Fruit fly (Drosophila melanogaster) S2 (cell line): ENCODE results near the gene Cpr76Bb.

Experiments
- CG8478 ChIP-seq: fragments of >200 bp; optimal IDR thresholded peaks from 2 replicates; lab custom pipeline; 2018
- CTCF ChIP-seq, 2 experiments: fragments of >200 bp; optimal IDR thresholded peaks; 2 replicates each; lab custom pipeline; 2018

Cpr76Bb gene

DNA sequence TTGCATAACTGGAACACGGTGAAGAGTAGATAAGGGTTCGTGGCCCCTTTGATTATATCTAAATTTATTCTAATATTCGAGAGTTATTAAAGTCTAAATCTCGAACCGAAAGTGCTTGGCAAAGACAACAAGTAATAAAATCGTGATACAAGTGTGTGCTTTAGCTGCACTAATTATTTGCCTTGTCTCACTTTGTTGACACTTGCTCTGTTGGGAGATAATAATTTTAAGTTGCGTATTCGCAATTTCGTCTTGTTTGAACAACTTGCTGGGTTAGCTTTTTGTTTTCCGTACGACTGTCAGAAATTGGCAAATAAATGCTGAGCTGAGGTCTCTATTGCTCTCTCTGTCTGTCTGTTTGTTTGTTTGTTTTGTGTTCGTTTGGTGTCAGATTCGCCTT, 14.7 kb upstream of the Cpr76Bb start:
- TF ChIP-seq CG8478 (lab: Kevin White, UChicago) (no peak), CTCF (optimal IDR thresholded peaks at IDR 0.05; lab: Kevin White, UChicago) (no peak)

DNA sequence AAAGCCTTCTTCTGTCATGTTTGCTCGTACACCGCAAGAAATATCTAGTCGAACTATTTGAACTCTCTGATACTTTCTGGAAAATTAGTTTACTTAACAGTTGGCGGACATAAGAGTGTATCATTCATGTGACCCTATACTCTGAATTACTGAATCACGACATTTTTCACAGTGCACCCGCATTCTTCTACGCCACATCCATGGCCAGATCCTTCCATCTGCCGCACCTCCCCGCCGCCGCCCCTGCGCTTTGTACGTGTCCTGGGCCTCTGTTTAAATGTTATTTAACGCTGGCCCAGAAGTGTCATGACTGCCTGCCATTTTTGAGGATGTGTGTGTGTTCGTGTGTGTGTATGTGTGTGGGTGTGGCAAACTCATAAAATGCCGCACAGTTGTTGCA, 6.8 kb upstream of the Cpr76Bb start:
- TF ChIP-seq CTCF (optimal IDR thresholded peaks at IDR 0.05; lab: Kevin White, UChicago) = no peak
- TF ChIP-seq CG8478 (lab: Kevin White, UChicago) = no peak

DNA sequence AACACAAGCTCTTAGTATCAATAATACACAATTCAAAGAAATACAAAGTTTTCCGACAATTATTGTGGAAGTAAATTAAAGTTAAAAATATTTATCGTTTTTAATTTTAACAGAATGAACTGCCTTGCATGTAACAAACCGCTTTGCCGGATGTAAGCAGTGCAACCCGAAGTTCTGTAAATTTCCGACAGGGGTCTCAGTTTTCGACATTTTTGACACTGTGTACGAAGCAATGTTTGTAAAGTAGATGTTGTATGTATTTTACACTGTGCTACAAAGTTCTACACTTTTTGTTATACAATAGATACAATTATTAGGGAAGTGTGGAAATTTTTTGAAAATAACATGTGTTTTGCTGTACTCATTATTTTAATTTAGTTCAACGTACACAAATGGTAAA, 2.9 kb upstream of the Cpr76Bb start:
- TF ChIP-seq CG8478 (lab: Kevin White, UChicago) (no peak), CTCF (optimal IDR thresholded peaks at IDR 0.05; lab: Kevin White, UChicago) (peak; percentile 90 to 96)

- TF ChIP-seq CG8478 (lab: Kevin White, UChicago) (no peak), CTCF (optimal IDR thresholded peaks at IDR 0.05; lab: Kevin White, UChicago) (no peak)
These were observed 1.2 kb upstream of the Cpr76Bb start, which contains the start of gene Cpr76Ba for dm6 chr3L:19518232-19518631. Gene Cpr76Ba (minus strand): TSS chr3L:19518332.

DNA sequence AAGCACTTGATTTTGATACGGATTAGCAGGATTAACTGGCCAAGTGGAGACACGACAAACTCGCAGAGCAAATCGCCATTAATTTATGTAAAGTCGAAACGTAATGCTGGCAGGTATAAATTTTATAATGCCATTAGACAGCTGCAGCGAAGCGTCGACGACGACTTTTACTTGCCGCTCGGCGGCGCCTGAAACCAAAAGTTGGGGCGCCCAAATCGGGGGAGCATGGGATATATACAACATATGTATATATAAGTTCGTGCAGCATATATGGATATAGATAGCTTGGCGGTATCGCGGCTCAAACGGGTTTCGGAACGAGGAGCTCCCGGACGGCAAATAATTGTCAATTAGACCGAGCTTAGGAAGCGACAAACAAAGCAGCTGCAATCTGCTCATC, 1.2 kb downstream of the Cpr76Bb start, which contains the start of gene Cpr76Bc:
Cpr76Bc (plus strand) TSS at position 301 of the 400 bp plus-strand sequence.
- TF ChIP-seq CTCF (optimal IDR thresholded peaks at IDR 0.05; lab: Kevin White, UChicago) (no peak), CG8478 (lab: Kevin White, UChicago) (no peak)

DNA sequence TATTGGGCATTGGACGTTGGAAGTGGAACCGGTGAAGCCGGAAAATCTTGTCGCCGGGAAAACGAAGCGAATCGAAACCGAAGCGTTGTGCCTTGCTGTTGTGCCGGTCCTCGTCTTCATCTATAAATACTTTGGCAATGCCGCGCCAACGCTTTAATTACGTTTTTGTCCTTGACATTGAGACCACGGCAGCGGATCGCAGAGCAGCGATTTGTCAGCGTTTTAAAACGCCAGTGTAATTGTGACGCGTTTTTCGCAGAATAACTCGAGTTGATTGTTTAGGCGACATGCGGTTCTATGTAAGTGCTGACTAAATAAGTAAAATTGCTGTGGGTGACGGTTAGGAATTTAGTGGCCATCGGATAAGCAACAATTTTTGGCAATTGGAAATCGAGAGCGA, 1.6 kb downstream of the Cpr76Bb start:
- TF ChIP-seq CTCF (optimal IDR thresholded peaks at IDR 0.05; lab: Kevin White, UChicago) = no peak
- TF ChIP-seq CG8478 (lab: Kevin White, UChicago) = no peak

DNA sequence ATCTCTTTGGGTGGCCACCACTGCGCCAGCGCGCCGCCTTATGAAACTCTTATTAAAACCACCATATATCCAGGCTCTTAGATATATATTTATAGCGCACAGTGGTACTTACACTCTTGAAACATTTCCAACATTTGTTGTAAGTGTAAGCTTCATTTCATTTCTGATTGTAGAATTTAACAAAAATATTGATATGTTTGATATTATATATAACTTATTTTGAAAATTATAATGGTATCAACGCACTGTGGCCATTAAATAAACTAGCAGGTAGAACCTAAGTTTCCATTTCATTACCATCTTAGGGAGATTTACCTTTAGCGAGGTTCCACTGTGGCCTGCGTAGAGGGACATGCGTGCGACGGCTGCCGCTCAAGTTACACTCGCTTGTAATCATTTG, 5.2 kb downstream of the Cpr76Bb start:
- no peak for TF ChIP-seq CTCF (optimal IDR thresholded peaks at IDR 0.05; lab: Kevin White, UChicago)
- TF ChIP-seq CG8478 (lab: Kevin White, UChicago) = no peak

- TF ChIP-seq CG8478 (lab: Kevin White, UChicago) (no peak), CTCF (optimal IDR thresholded peaks at IDR 0.05; lab: Kevin White, UChicago) (no peak)
These were observed 6.3 kb downstream of the Cpr76Bb start for dm6 chr3L:19525736-19526135.

- TF ChIP-seq CTCF (optimal IDR thresholded peaks at IDR 0.05; lab: Kevin White, UChicago) = no peak
- TF ChIP-seq CG8478 (lab: Kevin White, UChicago) = no peak
These were observed 9.1 kb downstream of the Cpr76Bb start for dm6 chr3L:19528547-19528946.

DNA sequence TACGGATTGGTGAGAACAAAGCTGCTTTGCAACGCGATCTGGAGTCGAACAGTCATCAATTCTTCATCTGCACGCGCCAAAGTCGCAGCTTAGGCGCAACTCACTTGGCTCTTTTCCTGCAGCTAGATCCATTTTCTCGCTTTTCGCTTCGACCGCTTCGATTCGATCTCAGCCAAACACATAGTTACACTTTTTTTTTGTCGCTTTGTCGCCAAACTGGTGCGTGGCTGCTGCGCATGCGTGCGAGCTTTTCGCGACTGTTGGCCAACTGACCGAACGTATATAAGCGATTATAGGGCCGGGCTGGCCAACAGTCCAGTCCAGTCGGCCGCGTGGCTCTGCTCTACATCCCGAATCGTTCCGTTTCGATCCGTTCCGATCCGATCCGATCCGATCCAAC, 13.0 kb downstream of the Cpr76Bb start, which contains the start of gene Cpr76Bd:
Cpr76Bd (plus strand) TSS at position 301 of the 400 bp plus-strand sequence.
- TF ChIP-seq CG8478 (lab: Kevin White, UChicago) (no peak), CTCF (optimal IDR thresholded peaks at IDR 0.05; lab: Kevin White, UChicago) (no peak)

DNA sequence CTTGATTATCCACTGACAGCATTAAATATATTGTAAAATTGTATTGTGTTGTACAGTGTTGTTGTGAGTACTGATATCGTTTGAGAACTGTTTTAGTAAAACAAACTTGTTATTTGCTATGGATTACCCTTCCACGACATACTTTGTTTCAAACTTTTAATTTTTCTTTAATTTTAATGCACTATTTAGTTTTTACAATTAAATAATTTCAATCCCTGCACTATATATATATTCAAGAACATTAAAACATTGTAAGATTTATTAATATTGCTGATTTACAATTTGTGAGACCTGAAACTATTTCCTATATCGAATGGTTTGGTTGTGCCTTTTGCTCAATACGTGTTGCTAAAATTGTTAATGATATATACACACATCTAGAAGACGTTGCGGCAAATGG, 24.7 kb downstream of the Cpr76Bb start, which contains the start of the genes CG46434 and Dred:
CG46434 (minus strand) TSS at position 101 of the 400 bp plus-strand sequence.
Dred (minus strand) TSS at position 101 of the 400 bp plus-strand sequence.
- TF ChIP-seq CTCF (optimal IDR thresholded peaks at IDR 0.05; lab: Kevin White, UChicago) (no peak), CG8478 (lab: Kevin White, UChicago) (no peak)

DNA sequence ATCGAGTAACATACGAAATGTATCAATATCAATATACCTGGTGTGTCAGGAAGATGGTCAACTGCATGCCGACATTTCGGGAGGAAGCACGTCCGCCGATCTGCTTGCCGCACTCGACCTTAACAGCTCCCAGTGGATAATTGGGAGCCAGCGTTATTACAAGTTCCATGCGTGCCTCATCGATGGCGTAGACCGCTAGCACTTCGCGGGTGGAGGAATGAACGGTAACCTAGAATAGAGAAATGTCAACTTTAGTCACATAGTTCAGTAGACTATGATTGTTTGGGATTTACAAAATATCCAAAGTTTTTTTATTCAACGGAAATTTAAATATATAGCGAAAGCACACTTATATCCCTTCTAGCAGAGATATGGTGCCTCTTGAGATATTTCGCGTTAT, 25.4 kb downstream of the Cpr76Bb start, which contains the start of the genes CG46435 and Rcd7:
CG46435 (plus strand) TSS at position 301 of the 400 bp plus-strand sequence.
Rcd7 (plus strand) TSS at position 301 of the 400 bp plus-strand sequence.
- no peak for TF ChIP-seq CTCF (optimal IDR thresholded peaks at IDR 0.05; lab: Kevin White, UChicago)
- no peak for TF ChIP-seq CG8478 (lab: Kevin White, UChicago)

DNA sequence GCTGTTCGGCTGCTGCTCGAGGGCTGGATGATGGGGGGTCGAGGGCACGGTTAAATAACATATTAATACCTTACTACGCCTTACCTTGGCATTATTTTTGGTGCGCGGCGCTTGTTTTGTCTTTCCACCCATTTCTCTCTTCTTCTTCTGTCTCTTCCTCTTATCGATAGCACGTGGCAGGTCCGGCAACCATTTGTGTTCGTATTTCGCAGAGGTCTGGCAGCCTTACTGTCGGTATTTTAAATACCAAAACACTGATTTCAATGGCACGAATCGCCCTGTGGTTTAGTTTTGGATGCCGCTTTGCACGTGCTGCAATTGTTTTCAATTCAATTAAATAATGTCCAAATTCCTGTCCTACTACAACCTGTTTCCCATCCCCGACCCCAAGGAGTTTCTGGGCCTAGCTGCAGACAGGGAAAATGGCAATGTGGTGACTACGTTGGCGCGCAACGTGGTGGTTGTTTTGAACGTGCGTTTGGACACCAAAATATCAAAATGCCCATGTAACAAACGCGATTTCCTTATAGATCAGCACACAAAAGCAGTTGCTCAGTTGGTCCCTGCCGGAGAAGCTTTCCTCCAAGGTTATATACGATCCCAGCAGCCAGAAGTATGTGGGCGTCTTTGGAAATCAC, 32.8 kb downstream of the Cpr76Bb start, which contains the start of the genes Ltn1 and CG9300:
Ltn1 (minus strand) TSS at position 155 of the 638 bp plus-strand sequence.
CG9300 (plus strand) TSS at position 285 of the 638 bp plus-strand sequence.
- TF ChIP-seq CTCF (optimal IDR thresholded peaks at IDR 0.05; lab: Kevin White, UChicago) (peak in 1 of 2 experiments; percentile 39), CG8478 (lab: Kevin White, UChicago) (no peak)

dm6 chr3L:19555906-19556457, 36.5 kb downstream of the Cpr76Bb start:
- TF ChIP-seq CG8478 (lab: Kevin White, UChicago) = no peak
- TF ChIP-seq CTCF (optimal IDR thresholded peaks at IDR 0.05; lab: Kevin White, UChicago) = no peak

DNA sequence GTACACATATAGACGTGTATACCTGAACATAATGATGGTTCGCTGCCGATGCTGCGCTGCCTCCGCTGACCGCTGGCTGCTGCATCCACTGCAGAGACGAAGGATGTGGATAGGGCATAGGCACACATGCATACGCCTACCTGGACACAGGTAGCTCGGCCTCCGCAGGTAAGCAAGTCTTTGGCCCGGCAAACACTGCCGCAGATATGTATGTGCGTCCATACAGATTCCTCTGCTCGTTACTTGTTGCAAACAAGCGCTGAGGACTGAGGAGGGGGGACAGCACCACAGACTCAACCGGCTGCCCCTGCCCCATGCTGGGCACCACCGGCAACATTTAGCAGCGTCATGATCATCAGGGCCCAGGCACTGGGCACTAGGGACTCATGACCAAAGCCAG, 37.3 kb downstream of the Cpr76Bb start:
- TF ChIP-seq CTCF (optimal IDR thresholded peaks at IDR 0.05; lab: Kevin White, UChicago) (no peak), CG8478 (lab: Kevin White, UChicago) (no peak)
